Worm (Caenorhabditis elegans) whole organism, young adult: ENCODE measurements around the gene nhr-103.

ENCODE experiments used
- D2030.7 ChIP-seq: fragments of 200-800 bp; sonication (Bioruptor generic); IDR thresholded peaks from 2 replicates; pipeline ENCODE4 v1.3.6; 2022; ENCODE audit warnings: missing genetic modification reagents, missing genetic modification characterization, missing compliant biosample characterization
- F22D6.2 ChIP-seq: sonication (generic microtip); optimal IDR thresholded peaks from 2 replicates; lab custom pipeline; 2016; ENCODE audit warnings: mild to moderate bottlenecking, missing genetic modification characterization, missing compliant biosample characterization
- F37B4.10 ChIP-seq: fragments of 200-800 bp; sonication (Bioruptor generic); IDR thresholded peaks from 2 replicates; pipeline ENCODE4 v1.3.6; 2022; ENCODE audit warnings: missing genetic modification characterization, missing compliant biosample characterization
- Y53G8AR.9 ChIP-seq: fragments of 200-800 bp; sonication (Bioruptor generic); conservative IDR thresholded peaks from 2 replicates; pipeline ENCODE4 v1.3.6; 2022; ENCODE audit warnings: missing genetic modification reagents, missing genetic modification characterization, missing compliant biosample characterization
- Y67H2A.10 ChIP-seq: fragments of 200-800 bp; sonication (Bioruptor generic); conservative IDR thresholded peaks from 2 replicates; pipeline ENCODE4 v1.3.6; 2022; ENCODE audit warnings: missing genetic modification reagents, missing genetic modification characterization, missing compliant biosample characterization
- ama-1 ChIP-seq, 3 experiments: fragments of 150-350 bp in 1 of 3; sonication (generic microtip) in 2 of 3; optimal IDR thresholded peaks; 2 replicates each; lab custom pipeline; 2014 to 2018; ENCODE audit warnings: missing biosample characterization in 2 of 3, missing genetic modification characterization in 2 of 3, missing genetic modification reagents in 2 of 3
- aptf-3 ChIP-seq: fragments of 200-800 bp; sonication (Bioruptor generic); IDR thresholded peaks from 2 replicates; pipeline ENCODE4 v1.3.6; 2022; ENCODE audit warnings: missing genetic modification characterization, missing compliant biosample characterization
- athp-1 ChIP-seq: sonication (generic microtip); optimal IDR thresholded peaks from 2 replicates; lab custom pipeline; 2017; ENCODE audit warnings: mild to moderate bottlenecking, missing genetic modification characterization, missing compliant biosample characterization
- hmg-20 ChIP-seq: fragments of 200-800 bp; sonication (Bioruptor generic); IDR thresholded peaks from 2 replicates; pipeline ENCODE4 v1.3.6; 2022; ENCODE audit warnings: missing genetic modification reagents, missing genetic modification characterization, missing compliant biosample characterization
- nhr-27 ChIP-seq: fragments of 200-800 bp; sonication (Bioruptor generic); optimal IDR thresholded peaks from 2 replicates; lab custom pipeline; 2018; ENCODE audit warnings: mild to moderate bottlenecking, missing genetic modification characterization, moderate library complexity, missing compliant biosample characterization
- snpc-4 ChIP-seq, 5 experiments: fragments of 150-350 bp in 1 of 5; sonication (generic microtip) in 4 of 5; optimal IDR thresholded peaks; 2 replicates each; lab custom pipeline; 2014 to 2018; ENCODE audit warnings: missing genetic modification characterization in 5 of 5, missing biosample characterization in 3 of 5, antibody characterized with exemption in 2 of 5, mild to moderate bottlenecking in 2 of 5, missing compliant biosample characterization in 2 of 5, missing genotype in 2 of 5, moderate library complexity in 2 of 5, missing genetic modification reagents in 1 of 5
- somi-1 ChIP-seq: fragments of 200-800 bp; sonication (Bioruptor generic); optimal IDR thresholded peaks from 2 replicates; lab custom pipeline; 2018; ENCODE audit warnings: mild to moderate bottlenecking, missing genetic modification characterization, missing compliant biosample characterization
- unc-130 ChIP-seq: sonication (generic microtip); optimal IDR thresholded peaks from 2 replicates; lab custom pipeline; 2016; ENCODE audit warnings: missing genetic modification reagents, missing genetic modification characterization, missing compliant biosample characterization
- xnd-1 ChIP-seq: sonication (generic microtip); optimal IDR thresholded peaks from 2 replicates; lab custom pipeline; 2016; ENCODE audit warnings: missing genotype, missing genetic modification reagents, missing genetic modification characterization, missing compliant biosample characterization

ce11 chrV:2260660-2261059 is 35.4 kb downstream of the nhr-103 start, which contains the start of gene F41B5.12:
- TF ChIP-seq ama-1 (optimal IDR thresholded peaks at IDR 0.05; lab: Kevin White, UChicago) (no peak), ama-1 (GFP tag; optimal IDR thresholded peaks at IDR 0.05; lab: Kevin White, UChicago) (no peak), xnd-1 (no peak), F37B4.10 (GFP tag; lab: Robert Waterston, UW) (no peak), unc-130 (GFP tag; lab: Kevin White, UChicago) (no peak), aptf-3 (GFP tag; lab: Robert Waterston, UW) (no peak), Y53G8AR.9 (no peak), snpc-4 (GFP tag; optimal IDR thresholded peaks at IDR 0.05; lab: Kevin White, UChicago) (no peak), snpc-4 (tag; optimal IDR thresholded peaks at IDR 0.05; lab: Kevin White, UChicago) (no peak), hmg-20 (GFP tag; lab: Robert Waterston, UW) (no peak), D2030.7 (GFP tag; lab: Robert Waterston, UW) (no peak), nhr-27 (tag; lab: Kevin White, UChicago) (no peak), somi-1 (GFP tag; lab: Kevin White, UChicago) (no peak), athp-1 (tag; lab: Kevin White, UChicago) (no peak), Y67H2A.10 (GFP tag; lab: Robert Waterston, UW) (no peak), F22D6.2 (tag; lab: Kevin White, UChicago) (no peak)
